Worm (Caenorhabditis elegans): ENCODE measurements around the gene tni-4.

Gene tni-4

ce11 chrIV:5206716-5207115 lies 2.3 kb downstream of the tni-4 start:
- no peak for TF ChIP-seq aly-2 (tag; optimal IDR thresholded peaks at IDR 0.05)
- TF ChIP-seq ceh-82 (tag; optimal IDR thresholded peaks at IDR 0.05), result no peak
- TF ChIP-seq Y116A8C.19 (tag; optimal IDR thresholded peaks at IDR 0.05; ENCODE audit: borderline replicate concordance), result no peak
- TF ChIP-seq isw-1 (GFP tag; IDR thresholded peaks at IDR 0.05), result no peak
- TF ChIP-seq zip-4 (GFP tag; optimal IDR thresholded peaks at IDR 0.05), result no peak
- TF ChIP-seq C04F5.9 (tag; optimal IDR thresholded peaks at IDR 0.05), result no peak
- no peak for TF ChIP-seq unc-98 (GFP tag; IDR thresholded peaks at IDR 0.05)
- no peak for TF ChIP-seq lin-13 (GFP tag; optimal IDR thresholded peaks at IDR 0.05)
- TF ChIP-seq mep-1 (tag; optimal IDR thresholded peaks at IDR 0.05), result no peak

ce11 chrIV:5209390-5209789 lies 5.0 kb downstream of the tni-4 start, which contains the start of the genes Y59E9AL.36 and nbet-1:
Gene Y59E9AL.36, minus strand, starts transcription at chrIV:5209481.
Gene nbet-1, plus strand, starts transcription at chrIV:5209501.
- peak; percentile 54 for TF ChIP-seq nhr-11 (tag; optimal IDR thresholded peaks at IDR 0.05)
- TF ChIP-seq fkh-10 (GFP tag; optimal IDR thresholded peaks at IDR 0.05), result no peak
- TF ChIP-seq ceh-90 (tag; optimal IDR thresholded peaks at IDR 0.05), result no peak
- peak; percentile 61 for TF ChIP-seq irx-1 (tag; optimal IDR thresholded peaks at IDR 0.05)
- peak; percentile 61 for TF ChIP-seq lin-13 (GFP tag; optimal IDR thresholded peaks at IDR 0.05)
- TF ChIP-seq ceh-63 (GFP tag; optimal IDR thresholded peaks at IDR 0.05), result no peak
- TF ChIP-seq tbx-2 (tag; optimal IDR thresholded peaks at IDR 0.05), result peak; percentile 70
- peak; percentile 39 to 90 (median 68) for TF ChIP-seq ceh-82 (tag; optimal IDR thresholded peaks at IDR 0.05)
- no peak for TF ChIP-seq ztf-11 (tag; optimal IDR thresholded peaks at IDR 0.05)
- peak; percentile 85 for TF ChIP-seq nhr-47 (tag; optimal IDR thresholded peaks at IDR 0.05)
- TF ChIP-seq ceh-88 (GFP tag; IDR thresholded peaks at IDR 0.05), result peak; percentile 35; the same call in 1 of the 2 replicates
- peak; percentile 71 for TF ChIP-seq nhr-85 (tag)
- TF ChIP-seq ces-1 (GFP tag; optimal IDR thresholded peaks at IDR 0.05), result no peak
- no peak for TF ChIP-seq pqm-1 (tag; optimal IDR thresholded peaks at IDR 0.05)
- no peak for TF ChIP-seq nhr-28 (tag; optimal IDR thresholded peaks at IDR 0.05)
- TF ChIP-seq mdl-1 (tag; optimal IDR thresholded peaks at IDR 0.05), result peak in 1 of 2 experiments; percentile 78
- TF ChIP-seq alr-1 (tag; optimal IDR thresholded peaks at IDR 0.05; ENCODE audit: borderline replicate concordance), result no peak
- no peak for TF ChIP-seq nhr-237 (tag; optimal IDR thresholded peaks at IDR 0.05)
- no peak for TF ChIP-seq ztf-4 (tag; optimal IDR thresholded peaks at IDR 0.05)
- no peak for TF ChIP-seq ceh-8 (GFP tag; optimal IDR thresholded peaks at IDR 0.05)
- no peak for TF ChIP-seq ama-1 (optimal IDR thresholded peaks at IDR 0.05)
- peak; percentile 86 for TF ChIP-seq mep-1 (tag; optimal IDR thresholded peaks at IDR 0.05)
- no peak for TF ChIP-seq unc-98 (GFP tag; IDR thresholded peaks at IDR 0.05)
- no peak for TF ChIP-seq fkh-4 (tag; optimal IDR thresholded peaks at IDR 0.05; ENCODE audit: borderline replicate concordance)
- no peak for TF ChIP-seq hlh-4 (tag; optimal IDR thresholded peaks at IDR 0.05)
- TF ChIP-seq zag-1 (tag; optimal IDR thresholded peaks at IDR 0.05), result no peak
- peak; percentile 43 for TF ChIP-seq blmp-1 (tag; optimal IDR thresholded peaks at IDR 0.05)
- TF ChIP-seq C04F5.9 (tag; optimal IDR thresholded peaks at IDR 0.05), result peak; percentile 41
- TF ChIP-seq nhr-77 (tag; optimal IDR thresholded peaks at IDR 0.05), result peak; percentile 64
- TF ChIP-seq lir-3 (tag; optimal IDR thresholded peaks at IDR 0.05; ENCODE audit: poor library complexity), result no peak
- TF ChIP-seq Y116A8C.19 (tag; optimal IDR thresholded peaks at IDR 0.05; ENCODE audit: borderline replicate concordance), result no peak
- TF ChIP-seq aha-1 (tag; optimal IDR thresholded peaks at IDR 0.05), result no peak
- TF ChIP-seq sox-4 (tag; optimal IDR thresholded peaks at IDR 0.05), result no peak
- peak; percentile 89 for TF ChIP-seq unc-130 (tag; optimal IDR thresholded peaks at IDR 0.05)
- TF ChIP-seq zip-4 (GFP tag; optimal IDR thresholded peaks at IDR 0.05), result peak; percentile 21
- TF ChIP-seq ets-5 (GFP tag; IDR thresholded peaks at IDR 0.05), result no peak
- TF ChIP-seq lin-14 (GFP tag; optimal IDR thresholded peaks at IDR 0.05), result peak; percentile 73
- TF ChIP-seq lin-39 (tag; optimal IDR thresholded peaks at IDR 0.05), result peak; percentile 13
- peak; percentile 82 for TF ChIP-seq nhr-71 (tag; optimal IDR thresholded peaks at IDR 0.05)
- peak; percentile 56 for TF ChIP-seq vab-15 (tag; optimal IDR thresholded peaks at IDR 0.05)
- peak; percentile 55 for TF ChIP-seq fkh-8 (tag; optimal IDR thresholded peaks at IDR 0.05)
- no peak for TF ChIP-seq unc-62 (GFP tag; optimal IDR thresholded peaks at IDR 0.05)
- no peak for TF ChIP-seq aly-2 (tag; optimal IDR thresholded peaks at IDR 0.05)
- peak; percentile 63 for TF ChIP-seq swsn-7 (tag; optimal IDR thresholded peaks at IDR 0.05)
- TF ChIP-seq nhr-19 (GFP tag; conservative IDR thresholded peaks at IDR 0.05), result peak; percentile 53
- no peak for TF ChIP-seq nhr-76 (tag; optimal IDR thresholded peaks at IDR 0.05)
- peak; percentile 70 for TF ChIP-seq skn-1 (tag; optimal IDR thresholded peaks at IDR 0.05)
- TF ChIP-seq unc-86 (tag; optimal IDR thresholded peaks at IDR 0.05), result peak; percentile 56
- TF ChIP-seq isw-1 (GFP tag; IDR thresholded peaks at IDR 0.05), result peak; percentile 64
- no peak for TF ChIP-seq mef-2 (tag; optimal IDR thresholded peaks at IDR 0.05)
- TF ChIP-seq mab-9 (GFP tag; IDR thresholded peaks at IDR 0.05), result no peak
